Worm (Caenorhabditis elegans): ENCODE results near the gene nep-26.

DNA sequence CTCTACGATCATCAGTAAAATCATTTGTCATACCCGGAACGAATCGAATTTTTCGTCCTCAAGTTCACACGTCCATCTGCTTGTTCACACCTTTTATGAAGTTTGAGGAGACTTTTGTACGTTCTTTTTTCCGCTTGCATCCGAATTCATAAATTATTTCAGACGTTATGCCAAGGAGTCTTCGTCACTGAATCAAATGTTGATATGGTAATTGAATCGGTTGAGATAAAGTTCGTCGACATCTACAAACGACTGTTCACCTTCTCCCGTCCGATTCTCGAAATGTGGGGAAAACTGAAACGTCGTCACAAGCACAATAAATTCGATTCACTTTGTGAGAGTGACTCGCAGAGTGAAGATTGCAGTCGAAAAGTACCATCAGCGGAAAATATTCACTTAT lies 47.9 kb downstream of the nep-26 start:
- TF ChIP-seq eor-1 (tag; optimal IDR thresholded peaks at IDR 0.05) (no peak), ZK546.5 (tag; optimal IDR thresholded peaks at IDR 0.05) (no peak), nhr-237 (tag; optimal IDR thresholded peaks at IDR 0.05) (no peak), nhr-28 (tag; optimal IDR thresholded peaks at IDR 0.05) (no peak), nhr-11 (tag; optimal IDR thresholded peaks at IDR 0.05) (no peak), unc-62 (GFP tag; optimal IDR thresholded peaks at IDR 0.05) (no peak), ceh-82 (tag; optimal IDR thresholded peaks at IDR 0.05) (no peak), ceh-9 (tag; optimal IDR thresholded peaks at IDR 0.05) (no peak), unc-39 (tag; optimal IDR thresholded peaks at IDR 0.05) (no peak), elt-3 (tag; optimal IDR thresholded peaks at IDR 0.05) (no peak), pqm-1 (tag; optimal IDR thresholded peaks at IDR 0.05) (no peak), hmg-11 (tag; optimal IDR thresholded peaks at IDR 0.05) (no peak)

Data from whole organism, L3 larva.